Worm (Caenorhabditis elegans): ENCODE measurements around the gene dct-13.
"Not testable (repeated sequence)": the region's sequence is repeated elsewhere in the genome, so short reads cannot be mapped to it uniquely, and the experiment has no call there.

The dct-13 gene

ce11 chrIV:17025017-17025416 is at the start of gene dct-13:
dct-13 (minus strand) TSS chrIV:17025117.
- TF ChIP-seq nhr-76 (tag; optimal IDR thresholded peaks at IDR 0.05): no peak

DNA sequence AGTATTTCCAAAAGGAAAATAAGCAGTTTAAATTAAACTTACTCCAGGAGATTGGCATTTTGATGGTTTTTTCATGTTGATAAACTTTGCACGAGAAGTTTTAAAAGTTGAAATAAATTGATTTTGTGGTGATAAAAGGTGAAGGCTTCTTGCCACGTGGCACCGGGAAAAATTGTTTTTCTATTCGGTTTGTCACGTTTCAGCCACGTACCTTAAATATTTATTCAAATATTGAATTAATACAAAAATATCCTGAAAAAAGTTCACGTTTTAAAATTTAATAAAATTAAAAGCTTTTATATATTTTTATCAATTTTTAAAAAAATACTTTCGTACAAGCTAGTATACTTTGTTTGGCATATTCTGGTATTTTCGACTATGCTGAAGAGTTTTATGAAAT is 45.9 kb upstream of the dct-13 start, which contains the start of gene Y116A8C.24:
Y116A8C.24 (minus strand) TSS at position 101 of the 400 bp plus-strand sequence.
- not testable (repeated sequence) for TF ChIP-seq lin-15B, pha-4, nhr-76 (tag; optimal IDR thresholded peaks at IDR 0.05)

- not testable (repeated sequence) for TF ChIP-seq zag-1 (tag; optimal IDR thresholded peaks at IDR 0.05); nhr-43 (tag; optimal IDR thresholded peaks at IDR 0.05; ENCODE audit: poor library complexity, severe bottlenecking); nhr-11 (tag; optimal IDR thresholded peaks at IDR 0.05)
These were observed 40.0 kb upstream of the dct-13 start, which contains the start of gene Y116A8C.465 for ce11 chrIV:17064937-17065336. Y116A8C.465 (plus strand) TSS chrIV:17065237.

DNA sequence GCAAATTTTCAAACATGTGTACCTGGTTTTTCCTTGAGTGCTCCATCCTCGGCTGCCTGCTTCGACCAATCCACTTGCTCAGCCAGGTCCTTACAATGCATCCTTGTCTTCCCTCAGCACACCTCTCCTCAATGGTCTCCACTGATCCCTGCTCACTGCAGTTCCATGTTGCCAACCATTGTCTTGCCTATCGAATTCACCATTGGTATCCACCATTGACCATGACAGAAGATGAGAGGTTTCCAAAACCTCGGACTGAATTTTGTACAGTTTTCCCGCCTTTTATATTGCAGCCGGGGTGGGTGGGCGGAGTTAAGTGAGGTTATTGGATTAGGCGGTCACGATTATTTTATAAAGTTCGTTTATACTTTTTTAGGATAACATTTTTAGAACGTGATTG is 38.8 kb upstream of the dct-13 start, which contains the start of gene Y116A8C.467:
Y116A8C.467 (minus strand) TSS at position 101 of the 400 bp plus-strand sequence.
- not testable (repeated sequence) for TF ChIP-seq egl-27, pha-4, nhr-237 (tag; optimal IDR thresholded peaks at IDR 0.05)

- no peak for TF ChIP-seq pqm-1 (tag; optimal IDR thresholded peaks at IDR 0.05)
- TF ChIP-seq nfya-1 (tag; optimal IDR thresholded peaks at IDR 0.05; ENCODE audit: insufficient read depth): no peak
- no peak for TF ChIP-seq daf-12 (tag; optimal IDR thresholded peaks at IDR 0.05)
- no peak for TF ChIP-seq nhr-23 (tag; optimal IDR thresholded peaks at IDR 0.05)
These were observed 33.1 kb upstream of the dct-13 start, which contains the start of gene Y116A8C.44 for ce11 chrIV:17058036-17058435. Y116A8C.44 (minus strand) TSS chrIV:17058136.

DNA sequence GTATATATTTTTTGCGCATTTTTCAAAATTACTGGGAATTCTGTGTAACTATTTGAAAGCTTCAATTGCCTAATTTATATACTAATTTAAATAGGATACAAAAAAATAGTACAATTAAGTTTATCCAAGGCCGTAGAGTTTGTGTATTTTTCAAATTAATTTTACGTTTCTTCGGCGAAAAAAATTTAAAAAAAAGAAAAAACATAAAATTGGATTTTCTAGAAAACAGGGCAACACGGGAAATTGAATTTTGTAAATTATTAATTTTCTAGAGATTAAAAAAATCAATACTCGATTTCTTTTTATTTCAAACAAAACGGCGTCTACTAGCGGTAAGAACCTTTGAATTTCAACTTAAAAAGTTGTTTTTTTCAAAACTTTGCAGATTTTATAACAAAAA is 28.3 kb upstream of the dct-13 start, which contains the start of gene Y116A8C.23:
Y116A8C.23 (plus strand) TSS at position 301 of the 400 bp plus-strand sequence.
- no peak for TF ChIP-seq unc-39 (tag; optimal IDR thresholded peaks at IDR 0.05)
- no peak for TF ChIP-seq zag-1 (tag; optimal IDR thresholded peaks at IDR 0.05)
- no peak for TF ChIP-seq nhr-67 (tag; optimal IDR thresholded peaks at IDR 0.05)
- no peak for TF ChIP-seq egl-27 (tag; optimal IDR thresholded peaks at IDR 0.05)
- no peak for TF ChIP-seq nhr-12 (tag; optimal IDR thresholded peaks at IDR 0.05)
- no peak for TF ChIP-seq snpc-4 (tag; optimal IDR thresholded peaks at IDR 0.05)
- no peak for TF ChIP-seq nhr-77 (tag; optimal IDR thresholded peaks at IDR 0.05)
- TF ChIP-seq nhr-11 (tag; optimal IDR thresholded peaks at IDR 0.05): no peak
- TF ChIP-seq hmg-11 (tag; optimal IDR thresholded peaks at IDR 0.05): no peak
- no peak for TF ChIP-seq daf-12 (tag; optimal IDR thresholded peaks at IDR 0.05)
- no peak for TF ChIP-seq pqm-1 (tag; optimal IDR thresholded peaks at IDR 0.05)
- TF ChIP-seq fkh-10 (GFP tag; optimal IDR thresholded peaks at IDR 0.05): no peak

DNA sequence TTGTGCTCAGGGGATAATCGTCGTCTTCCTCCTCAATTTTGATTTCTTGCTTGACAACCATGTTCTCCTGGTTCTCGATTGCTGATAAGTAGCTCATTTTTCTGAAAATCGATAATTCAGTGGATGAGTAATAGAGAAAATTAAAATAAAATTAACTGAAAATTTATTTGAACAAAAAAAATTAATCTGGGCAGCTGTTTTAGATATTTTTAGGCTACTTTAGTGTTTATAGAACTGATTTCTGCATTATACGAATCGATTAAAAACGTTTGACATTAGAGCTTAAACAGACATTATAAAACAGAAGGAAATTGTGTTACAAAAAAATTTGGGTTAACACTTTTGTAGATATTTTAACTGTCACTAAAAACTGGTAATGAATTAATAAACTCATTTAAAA is 23.3 kb upstream of the dct-13 start, which contains the start of gene athp-3:
athp-3 (minus strand) TSS at position 101 of the 400 bp plus-strand sequence.
- TF ChIP-seq lsy-12 (tag; optimal IDR thresholded peaks at IDR 0.05) (no peak), tbx-2 (tag; optimal IDR thresholded peaks at IDR 0.05) (no peak), nfya-1 (tag; optimal IDR thresholded peaks at IDR 0.05; ENCODE audit: insufficient read depth) (no peak), lin-39 (tag; optimal IDR thresholded peaks at IDR 0.05) (no peak), R02D3.7 (tag; optimal IDR thresholded peaks at IDR 0.05) (no peak), hmg-11 (tag; optimal IDR thresholded peaks at IDR 0.05) (no peak), mdl-1 (tag; optimal IDR thresholded peaks at IDR 0.05) (no peak), nhr-77 (tag; optimal IDR thresholded peaks at IDR 0.05) (no peak), mml-1 (tag; optimal IDR thresholded peaks at IDR 0.05) (no peak), fkh-2 (tag; optimal IDR thresholded peaks at IDR 0.05) (no peak)

ce11 chrIV:17045691-17046090 is 20.8 kb upstream of the dct-13 start, which contains the start of gene clec-195:
clec-195 (minus strand) TSS chrIV:17045791.
- TF ChIP-seq ceh-28 (tag; optimal IDR thresholded peaks at IDR 0.05) (no peak), nhr-12 (tag; optimal IDR thresholded peaks at IDR 0.05) (no peak), ama-1 (optimal IDR thresholded peaks at IDR 0.05) (no peak)

Measured in whole organism, L3 larva.